Fruit fly (Drosophila melanogaster): Measurements from ENCODE around the gene CG5664.

CG5664 gene

dm6 chr3L:21458736-21459135, 17.6 kb upstream of the CG5664 start:
- no peak for TF ChIP-seq usp (GFP tag; optimal IDR thresholded peaks at IDR 0.05)
- no peak for TF ChIP-seq EcR (GFP tag; optimal IDR thresholded peaks at IDR 0.05)
- TF ChIP-seq psq (optimal IDR thresholded peaks at IDR 0.05): no peak
- TF ChIP-seq Dll (optimal IDR thresholded peaks at IDR 0.05): no peak
- TF ChIP-seq pan (optimal IDR thresholded peaks at IDR 0.05): no peak
- TF ChIP-seq CG8478 (optimal IDR thresholded peaks at IDR 0.05): no peak

DNA sequence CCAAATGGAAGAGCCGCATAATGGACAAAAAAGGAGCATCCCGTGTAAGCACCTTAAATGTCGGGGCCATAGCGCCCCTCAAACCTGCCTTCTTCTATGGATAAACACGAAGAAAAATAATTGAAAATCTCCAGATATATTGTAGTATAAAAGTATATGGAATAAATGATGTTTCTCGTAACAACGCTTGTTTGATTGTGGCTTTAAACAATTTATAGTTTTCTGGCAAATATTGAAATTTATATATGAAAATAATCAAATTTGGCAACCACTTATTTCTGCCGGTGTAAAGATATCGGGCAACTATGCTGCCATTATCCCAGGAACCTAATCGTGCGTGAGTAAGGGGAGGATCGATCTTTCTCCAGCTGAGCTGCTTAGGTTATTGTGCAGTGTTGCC, 14.0 kb upstream of the CG5664 start:
- TF ChIP-seq EcR (GFP tag; optimal IDR thresholded peaks at IDR 0.05) (no peak), psq (optimal IDR thresholded peaks at IDR 0.05) (no peak), CG8478 (optimal IDR thresholded peaks at IDR 0.05) (no peak), Dll (optimal IDR thresholded peaks at IDR 0.05) (no peak), usp (GFP tag; optimal IDR thresholded peaks at IDR 0.05) (no peak), pan (optimal IDR thresholded peaks at IDR 0.05) (no peak)

dm6 chr3L:21453623-21454022, 12.5 kb upstream of the CG5664 start:
- no peak for TF ChIP-seq pan (optimal IDR thresholded peaks at IDR 0.05)
- no peak for TF ChIP-seq EcR (GFP tag; optimal IDR thresholded peaks at IDR 0.05)
- no peak for TF ChIP-seq usp (GFP tag; optimal IDR thresholded peaks at IDR 0.05)
- TF ChIP-seq CG8478 (optimal IDR thresholded peaks at IDR 0.05): no peak
- TF ChIP-seq psq (optimal IDR thresholded peaks at IDR 0.05): no peak
- TF ChIP-seq Dll (optimal IDR thresholded peaks at IDR 0.05): no peak

- TF ChIP-seq usp (GFP tag; optimal IDR thresholded peaks at IDR 0.05): no peak
- no peak for TF ChIP-seq EcR (GFP tag; optimal IDR thresholded peaks at IDR 0.05)
- TF ChIP-seq psq (optimal IDR thresholded peaks at IDR 0.05): no peak
- TF ChIP-seq Dll (optimal IDR thresholded peaks at IDR 0.05): no peak
- no peak for TF ChIP-seq pan (optimal IDR thresholded peaks at IDR 0.05)
- no peak for TF ChIP-seq CG8478 (optimal IDR thresholded peaks at IDR 0.05)
Observed at dm6 chr3L:21450486-21450885, 9.3 kb upstream of the CG5664 start.

DNA sequence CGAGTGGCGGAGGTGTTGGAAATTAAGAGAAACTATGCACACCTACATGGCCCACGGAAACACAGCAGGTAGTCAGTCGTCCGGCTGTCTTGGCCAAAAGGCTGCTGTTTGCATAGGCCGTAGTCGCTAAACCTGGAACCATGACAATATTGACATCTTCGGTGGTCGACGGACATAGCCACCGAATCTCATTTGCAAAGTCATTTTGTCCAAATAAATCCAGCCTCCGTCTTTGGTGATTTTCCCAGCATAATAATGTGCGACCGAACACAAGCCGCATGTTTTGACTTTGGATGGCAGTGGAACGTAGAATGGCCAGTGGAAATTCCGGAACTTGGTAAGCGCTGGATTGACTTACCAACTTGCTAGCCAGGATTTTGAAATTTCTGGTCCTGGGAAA, 8.2 kb upstream of the CG5664 start:
- TF ChIP-seq Dll (optimal IDR thresholded peaks at IDR 0.05) (no peak), CG8478 (optimal IDR thresholded peaks at IDR 0.05) (no peak), usp (GFP tag; optimal IDR thresholded peaks at IDR 0.05) (no peak), EcR (GFP tag; optimal IDR thresholded peaks at IDR 0.05) (no peak), pan (optimal IDR thresholded peaks at IDR 0.05) (no peak), psq (optimal IDR thresholded peaks at IDR 0.05) (no peak)

DNA sequence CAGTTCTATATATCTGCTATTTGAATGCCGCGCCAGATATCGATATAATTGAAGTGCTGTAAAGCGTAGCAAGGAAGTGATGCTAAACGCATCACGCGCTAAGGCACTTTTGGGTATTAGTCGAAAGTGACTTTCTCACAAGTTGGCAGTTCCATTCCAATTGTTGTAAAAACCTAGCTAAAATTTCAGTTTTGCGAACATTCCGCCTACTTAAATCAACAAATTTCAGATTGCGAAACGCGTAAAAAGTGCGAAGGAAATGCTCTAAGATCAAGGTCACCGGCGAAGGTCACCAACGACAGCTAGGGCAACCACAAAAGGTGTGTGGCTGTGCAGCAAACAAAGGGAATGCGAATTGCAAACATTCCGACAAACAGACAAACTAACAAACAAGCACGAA, 4.5 kb upstream of the CG5664 start, which contains the start of gene Syx7:
Gene Syx7 (plus strand): TSS at position 131 of the 400 bp plus-strand sequence.
- no peak for TF ChIP-seq EcR (GFP tag; optimal IDR thresholded peaks at IDR 0.05)
- TF ChIP-seq usp (GFP tag; optimal IDR thresholded peaks at IDR 0.05): no peak
- TF ChIP-seq psq (optimal IDR thresholded peaks at IDR 0.05): no peak
- no peak for TF ChIP-seq CG8478 (optimal IDR thresholded peaks at IDR 0.05)
- no peak for TF ChIP-seq Dll (optimal IDR thresholded peaks at IDR 0.05)
- TF ChIP-seq pan (optimal IDR thresholded peaks at IDR 0.05): no peak

DNA sequence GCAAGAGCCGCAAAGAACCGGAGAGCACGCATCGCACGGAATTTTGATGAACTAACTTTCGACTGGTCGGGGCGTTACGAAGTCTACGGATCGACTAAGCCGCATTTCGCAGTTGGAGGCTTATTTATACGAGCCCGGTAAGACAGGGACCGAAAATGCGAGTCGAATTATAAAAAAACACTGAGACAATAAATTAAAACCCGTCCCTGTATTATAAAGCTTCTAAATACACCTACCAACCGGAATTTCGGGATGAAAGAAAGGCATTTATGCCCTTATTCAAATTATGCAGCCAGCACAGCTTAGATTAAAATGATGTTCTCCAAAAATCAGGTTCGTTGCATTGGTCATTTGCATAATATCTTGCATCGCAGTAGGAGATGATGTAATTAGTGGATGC, 3.6 kb upstream of the CG5664 start, which contains the start of gene Alp1:
Gene Alp1 (minus strand): TSS at position 101 of the 400 bp plus-strand sequence.
- TF ChIP-seq pan (optimal IDR thresholded peaks at IDR 0.05): peak; percentile 29
- no peak for TF ChIP-seq Dll (optimal IDR thresholded peaks at IDR 0.05)
- TF ChIP-seq psq (optimal IDR thresholded peaks at IDR 0.05): no peak
- no peak for TF ChIP-seq CG8478 (optimal IDR thresholded peaks at IDR 0.05)

- TF ChIP-seq EcR (GFP tag; optimal IDR thresholded peaks at IDR 0.05) (no peak), pan (optimal IDR thresholded peaks at IDR 0.05) (no peak), psq (optimal IDR thresholded peaks at IDR 0.05) (no peak), Dll (optimal IDR thresholded peaks at IDR 0.05) (no peak)
Observed at dm6 chr3L:21436089-21436488, 5.1 kb downstream of the CG5664 start.

DNA sequence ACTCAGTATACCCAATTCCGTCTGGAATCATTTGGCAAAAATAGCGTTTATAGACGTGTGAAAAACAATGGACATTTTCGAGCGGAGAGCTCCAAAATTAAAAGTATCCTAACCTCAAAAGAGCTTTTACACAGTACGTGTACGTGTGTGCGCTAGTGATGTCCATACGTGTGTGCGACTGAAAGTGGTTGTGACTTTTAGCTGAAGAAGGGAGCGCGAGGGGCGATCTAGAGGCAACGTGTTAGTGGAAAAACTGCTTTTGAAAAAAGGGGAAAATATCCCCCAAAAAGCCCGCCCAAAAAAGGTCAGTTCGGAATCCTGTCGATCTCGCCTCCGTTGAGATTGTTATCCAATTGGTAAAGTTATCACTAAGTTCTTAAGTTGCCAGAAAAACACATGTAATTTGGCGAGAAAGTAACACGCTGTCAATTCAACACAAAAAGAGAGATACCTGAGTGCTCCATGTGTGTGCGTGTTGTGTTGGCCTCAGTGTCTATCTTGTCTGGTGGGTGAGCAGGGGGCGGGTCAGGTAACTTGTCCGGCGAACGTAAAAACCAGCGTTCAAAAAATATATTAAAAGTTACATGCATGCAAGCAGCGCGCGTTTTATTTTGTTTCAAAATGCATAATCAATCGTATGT, 7.3 kb downstream of the CG5664 start:
- TF ChIP-seq pan (optimal IDR thresholded peaks at IDR 0.05): no peak
- no peak for TF ChIP-seq EcR (GFP tag; optimal IDR thresholded peaks at IDR 0.05)
- no peak for TF ChIP-seq CG8478 (optimal IDR thresholded peaks at IDR 0.05)
- no peak for TF ChIP-seq usp (GFP tag; optimal IDR thresholded peaks at IDR 0.05)
- TF ChIP-seq psq (optimal IDR thresholded peaks at IDR 0.05): no peak
- no peak for TF ChIP-seq Dll (optimal IDR thresholded peaks at IDR 0.05)

dm6 chr3L:21433098-21433497, 8.1 kb downstream of the CG5664 start, which contains the start of the genes barc and Aef1:
Gene barc (minus strand): TSS chr3L:21433134.
Gene Aef1 (plus strand): TSS chr3L:21433422.
- TF ChIP-seq psq (optimal IDR thresholded peaks at IDR 0.05) (no peak), pan (optimal IDR thresholded peaks at IDR 0.05) (no peak), Dll (optimal IDR thresholded peaks at IDR 0.05) (no peak), CG8478 (optimal IDR thresholded peaks at IDR 0.05) (no peak), usp (GFP tag; optimal IDR thresholded peaks at IDR 0.05) (no peak), EcR (GFP tag; optimal IDR thresholded peaks at IDR 0.05) (no peak)

DNA sequence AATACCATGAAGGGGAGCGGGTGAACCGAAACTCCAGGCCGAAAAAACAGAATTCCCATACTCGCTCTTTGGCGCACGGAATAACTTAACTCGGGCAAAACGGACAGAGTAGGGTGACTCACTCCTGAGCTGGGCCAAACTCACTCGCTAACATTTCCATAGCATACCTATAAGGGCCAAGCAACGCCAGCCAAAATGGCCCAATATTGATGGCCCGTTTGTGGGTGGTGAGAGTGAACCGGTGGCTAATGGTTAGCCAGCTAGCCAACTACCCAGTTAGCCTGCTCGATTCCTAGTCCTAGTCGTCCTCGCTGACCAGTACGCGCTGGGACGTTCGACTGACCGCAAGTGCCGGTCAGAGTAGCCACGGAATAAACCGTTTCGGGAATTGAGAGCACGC, 13.7 kb downstream of the CG5664 start, which contains the start of gene CG33288:
Gene CG33288 (plus strand): TSS at position 301 of the 400 bp plus-strand sequence.
- TF ChIP-seq Dll (optimal IDR thresholded peaks at IDR 0.05): no peak
- TF ChIP-seq pan (optimal IDR thresholded peaks at IDR 0.05): no peak
- no peak for TF ChIP-seq usp (GFP tag; optimal IDR thresholded peaks at IDR 0.05)
- no peak for TF ChIP-seq psq (optimal IDR thresholded peaks at IDR 0.05)
- no peak for TF ChIP-seq CG8478 (optimal IDR thresholded peaks at IDR 0.05)
- TF ChIP-seq EcR (GFP tag; optimal IDR thresholded peaks at IDR 0.05): no peak

- no peak for TF ChIP-seq Dll (optimal IDR thresholded peaks at IDR 0.05)
- TF ChIP-seq EcR (GFP tag; optimal IDR thresholded peaks at IDR 0.05): no peak
- no peak for TF ChIP-seq CG8478 (optimal IDR thresholded peaks at IDR 0.05)
- TF ChIP-seq psq (optimal IDR thresholded peaks at IDR 0.05): no peak
- no peak for TF ChIP-seq usp (GFP tag; optimal IDR thresholded peaks at IDR 0.05)
- TF ChIP-seq pan (optimal IDR thresholded peaks at IDR 0.05): no peak
Observed at dm6 chr3L:21417884-21418536, 23.2 kb downstream of the CG5664 start.
